Worm (Caenorhabditis elegans): Measurements from ENCODE around the gene R148.4.

- TF ChIP-seq elt-3 (tag; optimal IDR thresholded peaks at IDR 0.05): no peak
- TF ChIP-seq nhr-12 (tag; optimal IDR thresholded peaks at IDR 0.05): no peak
- TF ChIP-seq blmp-1 (tag; optimal IDR thresholded peaks at IDR 0.05; ENCODE audit: insufficient read depth): no peak
- TF ChIP-seq ama-1 (optimal IDR thresholded peaks at IDR 0.05): no peak
- no peak for TF ChIP-seq nhr-11 (tag; optimal IDR thresholded peaks at IDR 0.05)
- TF ChIP-seq lsy-2 (tag; optimal IDR thresholded peaks at IDR 0.05): no peak
- TF ChIP-seq nhr-23 (tag; optimal IDR thresholded peaks at IDR 0.05): no peak
- TF ChIP-seq nhr-25 (tag; optimal IDR thresholded peaks at IDR 0.05): no peak
- TF ChIP-seq fos-1 (tag; optimal IDR thresholded peaks at IDR 0.05): no peak
- TF ChIP-seq zag-1 (tag; optimal IDR thresholded peaks at IDR 0.05): no peak
- TF ChIP-seq mdl-1 (tag; optimal IDR thresholded peaks at IDR 0.05): no peak
- no peak for TF ChIP-seq unc-62 (GFP tag; optimal IDR thresholded peaks at IDR 0.05)
- no peak for TF ChIP-seq dmd-4 (tag; optimal IDR thresholded peaks at IDR 0.05)
- TF ChIP-seq nhr-237 (tag; optimal IDR thresholded peaks at IDR 0.05): no peak
These were observed 2.1 kb upstream of the R148.4 start for ce11 chrIII:3169279-3169678.
